Worm (Caenorhabditis elegans) whole organism, midembryonic: Measurements from ENCODE around the gene F13C5.1.

Source experiments
- T22C8.4 ChIP-seq: fragments of 200-800 bp; sonication (Bioruptor generic); IDR thresholded peaks from 2 replicates; pipeline ENCODE4 v1.3.6; 2022; ENCODE audit warnings: missing genetic modification characterization, missing compliant biosample characterization
- flt-1 ChIP-seq: fragments of 200-800 bp; sonication (Bioruptor generic); IDR thresholded peaks from 2 replicates; pipeline ENCODE4 v1.3.6; 2022; ENCODE audit warnings: missing genetic modification characterization, missing compliant biosample characterization
- med-1 ChIP-seq: sonication (generic microtip); optimal IDR thresholded peaks from 2 replicates; lab custom pipeline; 2017; ENCODE audit warnings: missing genetic modification characterization, mild to moderate bottlenecking, missing compliant biosample characterization, antibody characterized with exemption, missing genetic modification reagents; ENCODE audit not compliant: insufficient read depth
- tab-1 ChIP-seq: fragments of 200-800 bp; sonication (Bioruptor generic); IDR thresholded peaks from 2 replicates; pipeline ENCODE4 v1.3.6; 2022; ENCODE audit warnings: missing genetic modification characterization, missing compliant biosample characterization
- ztf-23 ChIP-seq: fragments of 200-800 bp; sonication (Bioruptor generic); IDR thresholded peaks from 2 replicates; pipeline ENCODE4 v1.3.6; 2022; ENCODE audit warnings: missing genetic modification reagents, missing genetic modification characterization, missing compliant biosample characterization
- ztf-29 ChIP-seq: fragments of 200-800 bp; sonication (Bioruptor generic); IDR thresholded peaks from 2 replicates; pipeline ENCODE4 v1.3.6; 2022; ENCODE audit warnings: missing genetic modification reagents, missing genetic modification characterization, missing compliant biosample characterization

DNA sequence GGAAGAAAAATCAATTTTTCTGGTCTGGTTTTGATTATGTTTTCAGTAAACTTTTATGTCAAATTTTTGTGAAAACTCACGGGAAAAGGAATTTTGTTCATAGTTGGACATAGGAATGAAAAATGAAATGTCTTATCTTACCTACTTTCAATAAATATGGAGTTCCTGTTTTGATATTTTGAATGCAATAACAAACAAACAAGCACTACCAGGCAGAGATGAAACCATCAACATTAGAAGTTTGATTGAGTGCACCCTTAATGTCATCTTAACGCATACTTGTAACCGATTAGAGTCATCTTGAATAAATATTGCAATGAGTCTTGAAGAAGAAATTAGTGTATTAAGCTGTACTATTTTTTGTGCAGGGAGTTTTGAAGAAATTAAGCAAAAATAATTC lies 39.5 kb downstream of the F13C5.1 start, which contains the start of gene M6.11:
- TF ChIP-seq med-1 (GFP tag; lab: Kevin White, UChicago) (no peak), ztf-29 (GFP tag; lab: Robert Waterston, UW) (no peak), ztf-23 (GFP tag; lab: Robert Waterston, UW) (no peak), tab-1 (GFP tag; lab: Robert Waterston, UW) (no peak), flt-1 (GFP tag; lab: Robert Waterston, UW) (no peak), T22C8.4 (GFP tag; lab: Robert Waterston, UW) (no peak)
